Worm (Caenorhabditis elegans): ENCODE results near the gene cct-5.

cct-5 gene

DNA sequence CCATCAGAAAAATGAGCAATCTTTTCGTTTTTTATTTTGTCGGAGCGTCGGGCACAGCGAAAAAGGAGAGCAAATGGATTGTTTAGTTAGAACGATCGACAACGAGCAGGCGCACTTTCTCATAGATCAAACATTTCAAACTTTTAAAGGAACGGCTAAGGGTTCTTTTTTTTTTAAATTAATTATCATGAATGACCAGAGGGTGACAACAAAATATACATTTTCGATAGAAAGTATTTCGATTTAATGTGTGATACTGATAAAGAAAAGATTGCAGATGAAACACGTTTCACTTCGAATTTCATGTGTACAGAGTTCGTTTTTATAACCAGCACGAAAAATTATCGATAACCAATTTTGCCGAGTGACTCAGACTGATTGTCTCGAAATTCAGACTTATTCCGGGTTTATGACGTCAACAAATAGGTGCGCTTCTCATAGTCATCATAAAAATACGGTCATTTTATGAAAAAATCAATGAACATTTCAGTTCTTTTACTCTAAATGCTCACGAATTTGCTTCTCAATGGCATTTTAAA is 1.3 kb downstream of the cct-5 start:
- TF ChIP-seq peb-1 (tag; optimal IDR thresholded peaks at IDR 0.05) (no peak), alr-1 (tag; optimal IDR thresholded peaks at IDR 0.05) (no peak), crh-2 (tag; optimal IDR thresholded peaks at IDR 0.05) (peak; percentile 28), F13H6.1 (tag; optimal IDR thresholded peaks at IDR 0.05) (no peak), sma-9 (GFP tag; optimal IDR thresholded peaks at IDR 0.05) (peak; percentile 42), sma-9 (tag; optimal IDR thresholded peaks at IDR 0.05) (no peak), fos-1 (tag; optimal IDR thresholded peaks at IDR 0.05) (peak; percentile 89)

- peak; percentile 73 for TF ChIP-seq sma-9 (GFP tag; optimal IDR thresholded peaks at IDR 0.05)
- no peak for TF ChIP-seq sma-9 (tag; optimal IDR thresholded peaks at IDR 0.05)
- peak; percentile 69 for TF ChIP-seq fos-1 (tag; optimal IDR thresholded peaks at IDR 0.05)
- TF ChIP-seq sem-4 (tag; optimal IDR thresholded peaks at IDR 0.05) = no peak
Observed at ce11 chrIII:4506140-4506539, 1.8 kb downstream of the cct-5 start.

- TF ChIP-seq nhr-129 (tag; optimal IDR thresholded peaks at IDR 0.05) (peak; percentile 72), mdl-1 (tag; optimal IDR thresholded peaks at IDR 0.05) (no peak), nhr-23 (tag; optimal IDR thresholded peaks at IDR 0.05) (no peak), lin-11 (tag; optimal IDR thresholded peaks at IDR 0.05) (peak; percentile 20), nhr-10 (tag; optimal IDR thresholded peaks at IDR 0.05) (no peak), nhr-25 (tag; optimal IDR thresholded peaks at IDR 0.05) (no peak), sem-4 (tag; optimal IDR thresholded peaks at IDR 0.05) (peak; percentile 59), C34F6.9 (tag; optimal IDR thresholded peaks at IDR 0.05) (peak; percentile 22), unc-55 (GFP tag; optimal IDR thresholded peaks at IDR 0.05) (peak; percentile 32), zag-1 (tag; optimal IDR thresholded peaks at IDR 0.05) (peak; percentile 45), nhr-77 (tag; optimal IDR thresholded peaks at IDR 0.05) (no peak), crh-2 (tag; optimal IDR thresholded peaks at IDR 0.05) (no peak), ztf-4 (tag; optimal IDR thresholded peaks at IDR 0.05) (peak; percentile 1), ceh-82 (tag; optimal IDR thresholded peaks at IDR 0.05) (no peak), lsy-2 (tag; optimal IDR thresholded peaks at IDR 0.05) (peak; percentile 29 to 58), F13H6.1 (tag; optimal IDR thresholded peaks at IDR 0.05) (peak; percentile 57), unc-39 (tag; optimal IDR thresholded peaks at IDR 0.05) (peak; percentile 42), ama-1 (optimal IDR thresholded peaks at IDR 0.05) (no peak), ceh-16 (tag; optimal IDR thresholded peaks at IDR 0.05) (no peak), alr-1 (tag; optimal IDR thresholded peaks at IDR 0.05) (peak; percentile 23)
Observed at ce11 chrIII:4505726-4506125, 2.2 kb downstream of the cct-5 start.

DNA sequence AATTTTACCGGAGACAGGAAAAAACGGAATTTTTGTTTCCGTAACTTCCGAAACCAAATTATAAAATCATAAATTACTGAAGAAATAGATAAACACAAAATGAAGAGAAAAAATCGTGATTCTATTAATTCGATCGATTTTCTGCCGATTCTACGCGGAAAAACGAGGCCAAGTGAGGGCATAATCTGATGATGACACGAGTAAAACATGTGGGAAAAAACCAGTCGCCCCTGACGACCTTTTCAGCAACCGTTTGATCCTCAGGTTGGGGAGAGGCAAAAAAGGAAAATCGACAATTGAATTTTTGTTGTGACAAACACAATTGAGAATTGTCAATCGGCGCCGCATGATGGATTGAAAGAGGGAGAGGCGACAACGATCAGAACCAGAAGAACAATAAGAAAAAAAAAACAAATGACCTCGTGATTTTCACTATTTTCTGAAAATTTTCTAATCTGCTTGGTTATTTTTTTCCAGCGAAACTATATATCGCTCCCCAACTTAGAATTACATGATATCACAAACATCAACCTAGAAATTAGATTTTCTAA is 2.9 kb downstream of the cct-5 start:
- no peak for TF ChIP-seq aly-2 (tag; optimal IDR thresholded peaks at IDR 0.05)
- TF ChIP-seq nhr-25 (tag; optimal IDR thresholded peaks at IDR 0.05) = peak; percentile 74
- peak; percentile 56 for TF ChIP-seq blmp-1 (tag; optimal IDR thresholded peaks at IDR 0.05; ENCODE audit: insufficient read depth)
- TF ChIP-seq peb-1 (tag; optimal IDR thresholded peaks at IDR 0.05) = no peak

- TF ChIP-seq alr-1 (tag; optimal IDR thresholded peaks at IDR 0.05) (peak; percentile 33), nhr-25 (tag; optimal IDR thresholded peaks at IDR 0.05) (no peak), unc-62 (GFP tag; optimal IDR thresholded peaks at IDR 0.05) (no peak), zag-1 (tag; optimal IDR thresholded peaks at IDR 0.05) (peak; percentile 75), unc-55 (GFP tag; optimal IDR thresholded peaks at IDR 0.05) (peak; percentile 83), lin-11 (tag; optimal IDR thresholded peaks at IDR 0.05) (peak; percentile 18), nhr-12 (tag; optimal IDR thresholded peaks at IDR 0.05) (no peak), R02D3.7 (tag; optimal IDR thresholded peaks at IDR 0.05) (no peak), sma-9 (GFP tag; optimal IDR thresholded peaks at IDR 0.05) (peak; percentile 36), sma-9 (tag; optimal IDR thresholded peaks at IDR 0.05) (no peak), mab-5 (tag; optimal IDR thresholded peaks at IDR 0.05) (peak; percentile 30), aly-2 (tag; optimal IDR thresholded peaks at IDR 0.05) (no peak), gmeb-1 (tag; optimal IDR thresholded peaks at IDR 0.05) (no peak), lsy-2 (tag; optimal IDR thresholded peaks at IDR 0.05) (peak; percentile 1 to 67), sem-4 (tag; optimal IDR thresholded peaks at IDR 0.05) (no peak), ztf-4 (tag; optimal IDR thresholded peaks at IDR 0.05) (peak; percentile 49), snpc-4 (tag; optimal IDR thresholded peaks at IDR 0.05) (no peak), C34F6.9 (tag; optimal IDR thresholded peaks at IDR 0.05) (peak; percentile 86), sma-3 (GFP tag; optimal IDR thresholded peaks at IDR 0.05) (no peak), nhr-6 (tag; optimal IDR thresholded peaks at IDR 0.05) (peak; percentile 8), ztf-11 (tag; optimal IDR thresholded peaks at IDR 0.05) (no peak), skn-1 (tag; optimal IDR thresholded peaks at IDR 0.05) (no peak), elt-3 (tag; optimal IDR thresholded peaks at IDR 0.05) (no peak), crh-2 (tag; optimal IDR thresholded peaks at IDR 0.05) (peak; percentile 78), ceh-82 (tag; optimal IDR thresholded peaks at IDR 0.05) (no peak), dmd-4 (tag; optimal IDR thresholded peaks at IDR 0.05) (no peak), lin-13 (GFP tag; optimal IDR thresholded peaks at IDR 0.05) (no peak), ama-1 (optimal IDR thresholded peaks at IDR 0.05) (no peak), ceh-16 (tag; optimal IDR thresholded peaks at IDR 0.05) (no peak), egl-27 (tag; optimal IDR thresholded peaks at IDR 0.05) (peak; percentile 14), mbf-1 (tag; optimal IDR thresholded peaks at IDR 0.05) (no peak), nhr-21 (tag; optimal IDR thresholded peaks at IDR 0.05) (no peak), nhr-10 (tag; optimal IDR thresholded peaks at IDR 0.05) (no peak), blmp-1 (tag; optimal IDR thresholded peaks at IDR 0.05; ENCODE audit: insufficient read depth) (no peak), peb-1 (tag; optimal IDR thresholded peaks at IDR 0.05) (no peak), nhr-23 (tag; optimal IDR thresholded peaks at IDR 0.05) (no peak)
Observed at ce11 chrIII:4504358-4504757, 3.6 kb downstream of the cct-5 start.
